Fruit fly (Drosophila melanogaster) whole organism, embryonic: ENCODE results near the gene Cbp20.
A peak's percentile ranks its signal among the peaks of the same experiment; 100 is the strongest.

Experiments
- ATbp ChIP-seq: fragments of 200-800 bp; sonication (Bioruptor generic); optimal IDR thresholded peaks from 2 replicates; lab custom pipeline; 2017; ENCODE audit warnings: missing biosample characterization, mild to moderate bottlenecking, missing genetic modification characterization, missing genetic modification reagents
- Atf-2 ChIP-seq: fragments of 200-800 bp; sonication (Bioruptor generic); optimal IDR thresholded peaks from 2 replicates; lab custom pipeline; 2016; ENCODE audit warnings: missing biosample characterization, missing genetic modification characterization
- Atf6 ChIP-seq: fragments of 200-800 bp; sonication (Bioruptor generic); IDR thresholded peaks from 2 replicates; pipeline ENCODE4 v1.3.6; 2022; ENCODE audit warnings: missing biosample characterization, missing genetic modification characterization
- CG10209 ChIP-seq: fragments of 200-800 bp; sonication (Bioruptor generic); optimal IDR thresholded peaks from 3 replicates; lab custom pipeline; 2017; ENCODE audit warnings: missing biosample characterization, mild to moderate bottlenecking, missing genetic modification characterization, missing genetic modification reagents
- CG10366 ChIP-seq: fragments of 200-800 bp; sonication (Bioruptor generic); IDR thresholded peaks from 2 replicates; pipeline ENCODE4 v1.3.6; 2022; ENCODE audit warnings: missing biosample characterization, missing genetic modification characterization
- CG10431 ChIP-seq: fragments of 200-800 bp; sonication (Bioruptor generic); optimal IDR thresholded peaks from 3 replicates; lab custom pipeline; 2018; ENCODE audit warnings: missing biosample characterization, mild to moderate bottlenecking, missing genetic modification characterization
- CG13624 ChIP-seq: fragments of 200-800 bp; sonication (Bioruptor generic); optimal IDR thresholded peaks from 2 replicates; lab custom pipeline; 2016; ENCODE audit warnings: missing biosample characterization, missing genetic modification characterization
- CG14710 ChIP-seq: fragments of 200-800 bp; sonication (Bioruptor generic); optimal IDR thresholded peaks from 3 replicates; lab custom pipeline; 2019; ENCODE audit warnings: missing biosample characterization, mild to moderate bottlenecking, missing genetic modification characterization, moderate library complexity
- CG15696 ChIP-seq: fragments of 200-800 bp; sonication (Bioruptor generic); optimal IDR thresholded peaks from 2 replicates; lab custom pipeline; 2019; ENCODE audit warnings: missing biosample characterization, mild to moderate bottlenecking, missing genetic modification characterization, moderate library complexity
- CG1792 ChIP-seq: fragments of 200-800 bp; sonication (Bioruptor generic); optimal IDR thresholded peaks from 2 replicates; lab custom pipeline; 2016; ENCODE audit warnings: missing biosample characterization, missing genetic modification characterization
- CG2678 ChIP-seq: fragments of 200-800 bp; sonication (Bioruptor generic); optimal IDR thresholded peaks from 3 replicates; lab custom pipeline; 2019; ENCODE audit warnings: missing biosample characterization, mild to moderate bottlenecking, missing genetic modification characterization, moderate library complexity
- CG2712 ChIP-seq: fragments of 200-800 bp; optimal IDR thresholded peaks from 3 replicates; lab custom pipeline; 2019; ENCODE audit warnings: missing biosample characterization, mild to moderate bottlenecking, missing genetic modification characterization, moderate library complexity
- CG31388 ChIP-seq: fragments of 200-800 bp; sonication (Bioruptor generic); optimal IDR thresholded peaks from 2 replicates; lab custom pipeline; 2016; ENCODE audit warnings: missing biosample characterization, missing genetic modification characterization
- CG3407 ChIP-seq: fragments of 200-800 bp; sonication (Bioruptor generic); optimal IDR thresholded peaks from 2 replicates; lab custom pipeline; 2018; ENCODE audit warnings: missing biosample characterization, mild to moderate bottlenecking, missing genetic modification characterization
- CG3726 ChIP-seq: fragments of 200-800 bp; sonication (Bioruptor generic); IDR thresholded peaks from 3 replicates; pipeline ENCODE4, ENCODE4 v1.3.6; 2022; ENCODE audit warnings: missing biosample characterization, missing genetic modification characterization
- CG3838 ChIP-seq: fragments of 200-800 bp; sonication (Bioruptor generic); optimal IDR thresholded peaks from 3 replicates; lab custom pipeline; 2016; ENCODE audit warnings: missing biosample characterization, missing genetic modification characterization
- CG4404 ChIP-seq: fragments of 200-800 bp; sonication (Bioruptor generic); IDR thresholded peaks from 2 replicates; pipeline ENCODE4 v1.3.6; 2022; ENCODE audit warnings: missing biosample characterization, missing genetic modification characterization
- CG7271 ChIP-seq: fragments of 200-800 bp; sonication (Bioruptor generic); optimal IDR thresholded peaks from 2 replicates; lab custom pipeline; 2018; ENCODE audit warnings: missing biosample characterization, mild to moderate bottlenecking, missing genetic modification characterization, moderate library complexity
- CTCF ChIP-seq: fragments of 200-800 bp; sonication (Bioruptor generic); optimal IDR thresholded peaks from 2 replicates; lab custom pipeline; 2017; ENCODE audit warnings: missing biosample characterization, mild to moderate bottlenecking, missing genetic modification characterization, moderate library complexity
- Dip2 ChIP-seq: fragments of 200-800 bp; sonication (Bioruptor generic); IDR thresholded peaks from 2 replicates; pipeline ENCODE4 v1.3.6; 2022; ENCODE audit warnings: missing biosample characterization, missing genetic modification characterization
- Drgx ChIP-seq: fragments of 200-800 bp; sonication (Bioruptor generic); IDR thresholded peaks from 2 replicates; pipeline ENCODE4 v1.3.6; 2022; ENCODE audit warnings: missing biosample characterization, missing genetic modification characterization
- Fer1 ChIP-seq: fragments of 200-800 bp; sonication (Bioruptor generic); optimal IDR thresholded peaks from 2 replicates; lab custom pipeline; 2017; ENCODE audit warnings: missing biosample characterization, mild to moderate bottlenecking, missing genetic modification characterization
- Gsc ChIP-seq: fragments of 200-800 bp; sonication (Bioruptor generic); IDR thresholded peaks from 2 replicates; pipeline ENCODE4 v1.3.6; 2022; ENCODE audit warnings: missing biosample characterization, missing genetic modification characterization
- Hey ChIP-seq: fragments of 200-800 bp; sonication (Bioruptor generic); optimal IDR thresholded peaks from 3 replicates; lab custom pipeline; 2018; ENCODE audit warnings: missing biosample characterization, mild to moderate bottlenecking, missing genetic modification characterization
- Jarid2 ChIP-seq: fragments of 200-800 bp; sonication (Bioruptor generic); optimal IDR thresholded peaks from 3 replicates; lab custom pipeline; 2017; ENCODE audit warnings: mild to moderate bottlenecking, missing biosample characterization, missing genetic modification reagents, missing genetic modification characterization
- MESR4 ChIP-seq: fragments of 200-800 bp; sonication (Bioruptor generic); optimal IDR thresholded peaks from 2 replicates; lab custom pipeline; 2018; ENCODE audit warnings: missing biosample characterization, mild to moderate bottlenecking, missing genetic modification characterization, moderate library complexity
- NfI ChIP-seq: fragments of 200-800 bp; sonication (Bioruptor generic); optimal IDR thresholded peaks from 3 replicates; lab custom pipeline; 2018; ENCODE audit warnings: missing biosample characterization, mild to moderate bottlenecking, missing genetic modification characterization, moderate library complexity
- Pdp1 ChIP-seq, 2 experiments: fragments of 200-800 bp; sonication (Bioruptor generic); optimal IDR thresholded peaks; 3 replicates each; lab custom pipeline; 2016; ENCODE audit warnings: missing biosample characterization in 2 of 2, missing genetic modification characterization in 2 of 2, mild to moderate bottlenecking in 1 of 2, moderate library complexity in 1 of 2
- Ravus ChIP-seq: fragments of 200-800 bp; sonication (Bioruptor generic); IDR thresholded peaks from 2 replicates; pipeline ENCODE4 v1.3.6; 2022; ENCODE audit warnings: missing biosample characterization, missing genetic modification characterization
- Six4 ChIP-seq: fragments of 200-800 bp; sonication (Bioruptor generic); optimal IDR thresholded peaks from 2 replicates; lab custom pipeline; 2016; ENCODE audit warnings: missing biosample characterization, missing genetic modification characterization
- Stat92E ChIP-seq, 3 experiments: fragments of >200 bp in 2 of 3; fragments of 200-800 bp in 1 of 3; sonication (Bioruptor generic) in 1 of 3; optimal IDR thresholded peaks; 2 replicates each; lab custom pipeline; 2017 to 2019; ENCODE audit warnings: missing biosample characterization in 3 of 3, missing genetic modification characterization in 3 of 3, mild to moderate bottlenecking in 1 of 3, moderate library complexity in 1 of 3
- Vsx1 ChIP-seq: fragments of 200-800 bp; sonication (Bioruptor generic); optimal IDR thresholded peaks from 2 replicates; lab custom pipeline; 2017; ENCODE audit warnings: missing biosample characterization, mild to moderate bottlenecking, missing genetic modification characterization, missing genetic modification reagents
- Xbp1 ChIP-seq: fragments of 200-800 bp; sonication (Bioruptor generic); optimal IDR thresholded peaks from 3 replicates; lab custom pipeline; 2016; ENCODE audit warnings: missing biosample characterization, mild to moderate bottlenecking, missing genetic modification characterization
- cad ChIP-seq: fragments of >200 bp; optimal IDR thresholded peaks from 2 replicates; lab custom pipeline; 2017; ENCODE audit warnings: missing biosample characterization, missing genetic modification characterization
- ci ChIP-seq: fragments of 200-800 bp; sonication (Bioruptor generic); IDR thresholded peaks from 3 replicates; pipeline ENCODE4 v1.3.6; 2022; ENCODE audit warnings: missing biosample characterization, missing genetic modification characterization
- crp ChIP-seq, 2 experiments: fragments of 200-800 bp; sonication (Bioruptor generic); optimal IDR thresholded peaks; 2 replicates in 1 of 2; 3 replicates in 1 of 2; lab custom pipeline; 2017; ENCODE audit warnings: missing biosample characterization in 2 of 2, missing genetic modification characterization in 2 of 2, mild to moderate bottlenecking in 1 of 2, moderate library complexity in 1 of 2
- ems ChIP-seq: fragments of 200-800 bp; sonication (Bioruptor generic); optimal IDR thresholded peaks from 3 replicates; lab custom pipeline; 2016; ENCODE audit warnings: missing biosample characterization, missing genetic modification characterization
- fru ChIP-seq: fragments of >200 bp; optimal IDR thresholded peaks from 2 replicates; lab custom pipeline; 2017
- gcm ChIP-seq: fragments of 200-800 bp; sonication (Bioruptor generic); optimal IDR thresholded peaks from 2 replicates; lab custom pipeline; 2019; ENCODE audit warnings: missing biosample characterization, mild to moderate bottlenecking, missing genetic modification characterization, moderate library complexity
- hkb ChIP-seq, 2 experiments: fragments of 200-800 bp in 1 of 2; fragments of >200 bp in 1 of 2; sonication (Bioruptor generic) in 1 of 2; IDR thresholded peaks in 1 of 2; optimal IDR thresholded peaks in 1 of 2; 2 replicates each; pipeline versions ENCODE4 v1.3.6 to Lab custom; 2017 to 2022; ENCODE audit warnings: missing biosample characterization in 1 of 2, missing genetic modification characterization in 1 of 2
- kni ChIP-seq: fragments of 200-800 bp; sonication (Bioruptor generic); optimal IDR thresholded peaks from 3 replicates; lab custom pipeline; 2017; ENCODE audit warnings: mild to moderate bottlenecking, missing biosample characterization, missing genetic modification reagents, missing genetic modification characterization
- lilli ChIP-seq: fragments of 200-800 bp; sonication (Bioruptor generic); optimal IDR thresholded peaks from 3 replicates; lab custom pipeline; 2016; ENCODE audit warnings: missing biosample characterization, missing genetic modification characterization
- nmo ChIP-seq: fragments of 200-800 bp; sonication (Bioruptor generic); optimal IDR thresholded peaks from 2 replicates; lab custom pipeline; 2018; ENCODE audit warnings: missing biosample characterization, mild to moderate bottlenecking, missing genetic modification characterization, moderate library complexity
- psq ChIP-seq: fragments of 200-800 bp; sonication (Bioruptor generic); optimal IDR thresholded peaks from 2 replicates; lab custom pipeline; 2017; ENCODE audit warnings: missing biosample characterization, missing genetic modification characterization
- sna ChIP-seq: fragments of 200-800 bp; sonication (Bioruptor generic); IDR thresholded peaks from 2 replicates; pipeline ENCODE4 v1.3.6; 2022; ENCODE audit warnings: missing biosample characterization, missing genetic modification characterization; ENCODE audit not compliant: partially characterized antibody
- tin ChIP-seq: fragments of 200-800 bp; sonication (Bioruptor generic); optimal IDR thresholded peaks from 3 replicates; lab custom pipeline; 2016; ENCODE audit warnings: missing biosample characterization, missing genetic modification characterization
- tio ChIP-seq: fragments of 200-800 bp; sonication (Bioruptor generic); optimal IDR thresholded peaks from 2 replicates; lab custom pipeline; 2017; ENCODE audit warnings: missing biosample characterization, missing genetic modification characterization, inconsistent platforms
- tna ChIP-seq: fragments of 200-800 bp; sonication (Bioruptor generic); IDR thresholded peaks from 2 replicates; pipeline ENCODE4 v1.3.6; 2022; ENCODE audit warnings: missing biosample characterization, missing genetic modification characterization; ENCODE audit not compliant: partially characterized antibody
- vfl ChIP-seq: fragments of 200-800 bp; sonication (Bioruptor generic); optimal IDR thresholded peaks from 2 replicates; lab custom pipeline; 2016; ENCODE audit warnings: missing biosample characterization, missing genetic modification characterization
- zen2 ChIP-seq: fragments of 200-800 bp; sonication (Bioruptor generic); IDR thresholded peaks from 3 replicates; pipeline ENCODE4 v1.3.6; 2022; ENCODE audit warnings: missing biosample characterization, missing genetic modification characterization; ENCODE audit not compliant: partially characterized antibody

The Cbp20 gene

dm6 chr3R:18185385-18185784 lies 20.9 kb downstream of the Cbp20 start, which contains the start of the genes Arp5 and CG7208 (continued):
- no peak for TF ChIP-seq Jarid2 (GFP tag; lab: Kevin White, UChicago)
- peak; percentile 71 for TF ChIP-seq tin (GFP tag; lab: Kevin White, UChicago)
- no peak for TF ChIP-seq kni
- TF ChIP-seq CG2678 (tag; lab: Kevin White, UChicago) = no peak
- TF ChIP-seq CG3407 (GFP tag; lab: Kevin White, UChicago) = peak; percentile 30
- no peak for TF ChIP-seq Gsc (GFP tag; lab: Robert Waterston, UW)
- peak; percentile 4 for TF ChIP-seq CG1792 (GFP tag; lab: Kevin White, UChicago)
- peak; percentile 78 for TF ChIP-seq Xbp1 (GFP tag; lab: Kevin White, UChicago)
- TF ChIP-seq psq (GFP tag; lab: Kevin White, UChicago) = peak; percentile 91
- no peak for TF ChIP-seq fru (lab: Kevin White, UChicago)
- TF ChIP-seq crp (GFP tag; optimal IDR thresholded peaks at IDR 0.05; lab: Kevin White, UChicago) = no peak
- peak; percentile 32 for TF ChIP-seq ATbp (GFP tag; lab: Kevin White, UChicago)
- peak; percentile 36; the same call in 1 of the 3 replicates for TF ChIP-seq ci
- peak; percentile 29 for TF ChIP-seq CG31388 (GFP tag; lab: Kevin White, UChicago)
- peak; percentile 25 for TF ChIP-seq CG3838
- peak; percentile 68 for TF ChIP-seq CG10209 (GFP tag; lab: Kevin White, UChicago)
- TF ChIP-seq hkb (optimal IDR thresholded peaks at IDR 0.05; lab: Kevin White, UChicago) = no peak
- TF ChIP-seq hkb (GFP tag; IDR thresholded peaks at IDR 0.05; lab: Robert Waterston, UW) = peak; percentile 62
- peak; percentile 48 for TF ChIP-seq CG10366 (GFP tag; lab: Robert Waterston, UW)
- peak; percentile 83 for TF ChIP-seq nmo (GFP tag; lab: Kevin White, UChicago)
- no peak for TF ChIP-seq cad (GFP tag; lab: Kevin White, UChicago)
- peak; percentile 68 for TF ChIP-seq CG2712 (tag; lab: Kevin White, UChicago)
- TF ChIP-seq Dip2 (GFP tag; lab: Robert Waterston, UW) = no peak
- TF ChIP-seq tio (GFP tag; lab: Kevin White, UChicago) = no peak
- TF ChIP-seq Hey (tag; lab: Kevin White, UChicago) = no peak
- no peak for TF ChIP-seq CG10431 (GFP tag; lab: Kevin White, UChicago)
- peak; percentile 37 for TF ChIP-seq MESR4 (GFP tag; lab: Kevin White, UChicago)
- peak; percentile 73 for TF ChIP-seq ems (GFP tag; lab: Kevin White, UChicago)
- TF ChIP-seq sna (GFP tag; lab: Robert Waterston, UW) = peak; percentile 64; the same call in 1 of the 2 replicates
- peak; percentile 48 for TF ChIP-seq Atf-2 (GFP tag; lab: Kevin White, UChicago)
- peak; percentile 6 for TF ChIP-seq CTCF
- TF ChIP-seq vfl = peak; percentile 54
- peak; percentile 71 for TF ChIP-seq NfI
- TF ChIP-seq zen2 (GFP tag; lab: Robert Waterston, UW) = no peak
- TF ChIP-seq tna (GFP tag; lab: Robert Waterston, UW) = no peak
- peak; percentile 70 for TF ChIP-seq Fer1 (GFP tag; lab: Kevin White, UChicago)
- TF ChIP-seq gcm (GFP tag; lab: Kevin White, UChicago) = no peak
- no peak for TF ChIP-seq CG3726
- TF ChIP-seq CG13624 (GFP tag; lab: Kevin White, UChicago) = peak; percentile 70
- TF ChIP-seq Ravus (GFP tag; lab: Robert Waterston, UW) = no peak
- peak; percentile 48; the same call in 1 of the 2 replicates for TF ChIP-seq CG4404 (GFP tag; lab: Robert Waterston, UW)
- peak; percentile 56; the same call in 1 of the 2 replicates for TF ChIP-seq Atf6 (GFP tag; lab: Robert Waterston, UW)
- TF ChIP-seq Vsx1 = no peak
- no peak for TF ChIP-seq Stat92E (GFP tag; optimal IDR thresholded peaks at IDR 0.05; lab: Kevin White, UChicago)
- TF ChIP-seq CG15696 (tag; lab: Kevin White, UChicago) = peak; percentile 4
- TF ChIP-seq Six4 (GFP tag; lab: Kevin White, UChicago) = peak; percentile 40
- peak; percentile 86 for TF ChIP-seq lilli
- peak; percentile 86 for TF ChIP-seq CG14710 (tag; lab: Kevin White, UChicago)
- TF ChIP-seq Pdp1 (GFP tag; optimal IDR thresholded peaks at IDR 0.05; lab: Kevin White, UChicago) = peak; percentile 66 to 98
- no peak for TF ChIP-seq CG7271 (tag; lab: Kevin White, UChicago)
- 0 out of 2 replicates have a peak, but pooled peaks have one; percentile 49 for TF ChIP-seq Drgx
